Fruit fly (Drosophila melanogaster) whole organism, embryonic: ENCODE results near the gene Pi3K21B.

Experiments
- Antp ChIP-seq: fragments of 200-800 bp; sonication (Bioruptor generic); optimal IDR thresholded peaks from 3 replicates; lab custom pipeline; 2016; ENCODE audit warnings: missing biosample characterization, missing genetic modification characterization
- Atf6 ChIP-seq: fragments of 200-800 bp; sonication (Bioruptor generic); IDR thresholded peaks from 2 replicates; pipeline ENCODE4 v1.3.6; 2022; ENCODE audit warnings: missing biosample characterization, missing genetic modification characterization
- Bgb ChIP-seq: fragments of 200-800 bp; sonication (Bioruptor generic); IDR thresholded peaks from 2 replicates; pipeline ENCODE4 v1.3.6; 2022; ENCODE audit warnings: missing biosample characterization, missing genetic modification characterization; ENCODE audit not compliant: partially characterized antibody
- CG10147 ChIP-seq: fragments of 200-800 bp; sonication (Bioruptor generic); optimal IDR thresholded peaks from 2 replicates; lab custom pipeline; 2019; ENCODE audit warnings: missing biosample characterization, mild to moderate bottlenecking, missing genetic modification characterization, moderate library complexity
- CG12659 ChIP-seq: fragments of 200-800 bp; sonication (Bioruptor generic); optimal IDR thresholded peaks from 3 replicates; lab custom pipeline; 2017; ENCODE audit warnings: mild to moderate bottlenecking, missing biosample characterization, missing genetic modification reagents, missing genetic modification characterization
- CG13123 ChIP-seq: fragments of 200-800 bp; sonication (Bioruptor generic); optimal IDR thresholded peaks from 2 replicates; lab custom pipeline; 2016; ENCODE audit warnings: missing biosample characterization, missing genetic modification characterization
- CG14014 ChIP-seq: fragments of 200-800 bp; sonication (Bioruptor generic); IDR thresholded peaks from 2 replicates; pipeline ENCODE4 v1.3.6; 2022; ENCODE audit warnings: missing biosample characterization, missing genetic modification characterization
- CG15696 ChIP-seq: fragments of 200-800 bp; sonication (Bioruptor generic); optimal IDR thresholded peaks from 2 replicates; lab custom pipeline; 2019; ENCODE audit warnings: missing biosample characterization, mild to moderate bottlenecking, missing genetic modification characterization, moderate library complexity
- CG31224 ChIP-seq: fragments of 200-800 bp; sonication (Bioruptor generic); IDR thresholded peaks from 2 replicates; pipeline ENCODE4 v1.3.6; 2022; ENCODE audit warnings: missing biosample characterization, missing genetic modification characterization
- CG34422 ChIP-seq: fragments of 200-800 bp; sonication (Bioruptor generic); IDR thresholded peaks from 3 replicates; pipeline ENCODE4 v1.3.6; 2022; ENCODE audit warnings: missing biosample characterization, missing genetic modification characterization
- CG4328 ChIP-seq: fragments of 200-800 bp; sonication (Bioruptor generic); optimal IDR thresholded peaks from 3 replicates; lab custom pipeline; 2017; ENCODE audit warnings: missing biosample characterization, missing genetic modification reagents, missing genetic modification characterization
- CG7987 ChIP-seq: fragments of 200-800 bp; sonication (Bioruptor generic); optimal IDR thresholded peaks from 2 replicates; lab custom pipeline; 2018; ENCODE audit warnings: missing biosample characterization, mild to moderate bottlenecking, missing genetic modification characterization, moderate library complexity
- CG8359 ChIP-seq: fragments of 200-800 bp; sonication (Bioruptor generic); optimal IDR thresholded peaks from 2 replicates; lab custom pipeline; 2017; ENCODE audit warnings: missing biosample characterization, mild to moderate bottlenecking, missing genetic modification characterization, borderline replicate concordance
- Camta ChIP-seq: fragments of 200-800 bp; sonication (Bioruptor generic); optimal IDR thresholded peaks from 2 replicates; lab custom pipeline; 2016; ENCODE audit warnings: missing biosample characterization, missing genetic modification characterization
- CrebB ChIP-seq: fragments of 200-800 bp; sonication (Bioruptor generic); optimal IDR thresholded peaks from 3 replicates; lab custom pipeline; 2018; ENCODE audit warnings: missing biosample characterization, mild to moderate bottlenecking, missing genetic modification characterization
- HLH54F ChIP-seq: fragments of 200-800 bp; sonication (Bioruptor generic); optimal IDR thresholded peaks from 3 replicates; lab custom pipeline; 2016; ENCODE audit warnings: missing biosample characterization, missing genetic modification characterization
- Lhr ChIP-seq: fragments of 200-800 bp; sonication (Bioruptor generic); optimal IDR thresholded peaks from 3 replicates; lab custom pipeline; 2017; ENCODE audit warnings: mild to moderate bottlenecking, missing biosample characterization, missing genetic modification reagents, missing genetic modification characterization
- MESR4 ChIP-seq: fragments of 200-800 bp; sonication (Bioruptor generic); optimal IDR thresholded peaks from 2 replicates; lab custom pipeline; 2018; ENCODE audit warnings: missing biosample characterization, mild to moderate bottlenecking, missing genetic modification characterization, moderate library complexity
- Max ChIP-seq: fragments of 200-800 bp; sonication (Bioruptor generic); optimal IDR thresholded peaks from 2 replicates; lab custom pipeline; 2016; ENCODE audit warnings: missing biosample characterization, mild to moderate bottlenecking, missing genetic modification characterization
- Oli ChIP-seq: fragments of 200-800 bp; sonication (Bioruptor generic); optimal IDR thresholded peaks from 2 replicates; lab custom pipeline; 2018; ENCODE audit warnings: missing biosample characterization, mild to moderate bottlenecking, missing genetic modification characterization, moderate library complexity
- Scr ChIP-seq: fragments of 200-800 bp; sonication (Bioruptor generic); IDR thresholded peaks from 2 replicates; pipeline ENCODE4 v1.3.6; 2022; ENCODE audit warnings: missing biosample characterization, missing genetic modification characterization; ENCODE audit not compliant: partially characterized antibody
- Sin3A ChIP-seq: fragments of >200 bp; optimal IDR thresholded peaks from 2 replicates; lab custom pipeline; 2018
- Sox102F ChIP-seq: fragments of 200-800 bp; sonication (Bioruptor generic); optimal IDR thresholded peaks from 2 replicates; lab custom pipeline; 2018; ENCODE audit warnings: missing biosample characterization, mild to moderate bottlenecking, missing genetic modification characterization, moderate library complexity
- ab ChIP-seq: fragments of 200-800 bp; sonication (Bioruptor generic); optimal IDR thresholded peaks from 2 replicates; lab custom pipeline; 2016; ENCODE audit warnings: missing biosample characterization, missing genetic modification characterization
- ato ChIP-seq: fragments of 200-800 bp; sonication (Bioruptor generic); IDR thresholded peaks from 2 replicates; pipeline ENCODE4 v1.3.6; 2022; ENCODE audit warnings: missing biosample characterization, missing genetic modification characterization; ENCODE audit not compliant: partially characterized antibody
- bcd ChIP-seq: fragments of 200-800 bp; sonication (Bioruptor generic); optimal IDR thresholded peaks from 2 replicates; lab custom pipeline; 2017; ENCODE audit warnings: missing biosample characterization, mild to moderate bottlenecking, missing genetic modification characterization
- br ChIP-seq: fragments of >200 bp; optimal IDR thresholded peaks from 2 replicates; lab custom pipeline; 2017
- crol ChIP-seq: fragments of 200-800 bp; sonication (Bioruptor generic); IDR thresholded peaks from 2 replicates; pipeline ENCODE4 v1.3.6; 2022; ENCODE audit warnings: missing biosample characterization, missing genetic modification characterization
- dmrt99B ChIP-seq: fragments of 200-800 bp; sonication (Bioruptor generic); optimal IDR thresholded peaks from 2 replicates; lab custom pipeline; 2018; ENCODE audit warnings: missing biosample characterization, mild to moderate bottlenecking, missing genetic modification characterization, moderate library complexity
- dpn ChIP-seq, 2 experiments: fragments of 200-800 bp; sonication (Bioruptor generic); optimal IDR thresholded peaks; 3 replicates each; lab custom pipeline; 2016; ENCODE audit warnings: missing biosample characterization in 2 of 2, missing genetic modification characterization in 2 of 2
- dysf ChIP-seq: fragments of 200-800 bp; sonication (Bioruptor generic); IDR thresholded peaks from 3 replicates; pipeline ENCODE4 v1.3.6; 2022; ENCODE audit warnings: missing biosample characterization, missing genetic modification characterization
- en ChIP-seq: fragments of 200-800 bp; sonication (Bioruptor generic); optimal IDR thresholded peaks from 2 replicates; lab custom pipeline; 2016; ENCODE audit warnings: missing biosample characterization, missing genetic modification characterization
- grau ChIP-seq: fragments of 200-800 bp; optimal IDR thresholded peaks from 3 replicates; lab custom pipeline; 2019; ENCODE audit warnings: missing biosample characterization, mild to moderate bottlenecking, missing genetic modification characterization, moderate library complexity
- grn ChIP-seq: fragments of 200-800 bp; sonication (Bioruptor generic); optimal IDR thresholded peaks from 3 replicates; lab custom pipeline; 2017; ENCODE audit warnings: missing biosample characterization, missing genetic modification characterization
- hkb ChIP-seq, 2 experiments: fragments of 200-800 bp in 1 of 2; fragments of >200 bp in 1 of 2; sonication (Bioruptor generic) in 1 of 2; IDR thresholded peaks in 1 of 2; optimal IDR thresholded peaks in 1 of 2; 2 replicates each; pipeline versions ENCODE4 v1.3.6 to Lab custom; 2017 to 2022; ENCODE audit warnings: missing biosample characterization in 1 of 2, missing genetic modification characterization in 1 of 2
- ind ChIP-seq: fragments of 200-800 bp; sonication (Bioruptor generic); optimal IDR thresholded peaks from 3 replicates; lab custom pipeline; 2016; ENCODE audit warnings: missing biosample characterization, missing genetic modification characterization
- luna ChIP-seq: fragments of 200-800 bp; sonication (Bioruptor generic); optimal IDR thresholded peaks from 2 replicates; lab custom pipeline; 2016; ENCODE audit warnings: missing biosample characterization, missing genetic modification characterization
- nerfin-2 ChIP-seq: fragments of 200-800 bp; sonication (Bioruptor generic); IDR thresholded peaks from 2 replicates; pipeline ENCODE4 v1.3.6; 2022; ENCODE audit warnings: missing biosample characterization, missing genetic modification characterization; ENCODE audit not compliant: partially characterized antibody
- nmo ChIP-seq: fragments of 200-800 bp; sonication (Bioruptor generic); optimal IDR thresholded peaks from 2 replicates; lab custom pipeline; 2018; ENCODE audit warnings: missing biosample characterization, mild to moderate bottlenecking, missing genetic modification characterization, moderate library complexity
- peb ChIP-seq: fragments of 200-800 bp; sonication (Bioruptor generic); IDR thresholded peaks from 2 replicates; pipeline ENCODE4 v1.3.6; 2022; ENCODE audit warnings: missing biosample characterization, missing genetic modification characterization
- psq ChIP-seq: fragments of 200-800 bp; sonication (Bioruptor generic); optimal IDR thresholded peaks from 2 replicates; lab custom pipeline; 2017; ENCODE audit warnings: missing biosample characterization, missing genetic modification characterization
- scrt ChIP-seq: fragments of 200-800 bp; sonication (Bioruptor generic); optimal IDR thresholded peaks from 2 replicates; lab custom pipeline; 2018; ENCODE audit warnings: missing biosample characterization, mild to moderate bottlenecking, missing genetic modification characterization, moderate library complexity
- sim ChIP-seq: fragments of 200-800 bp; sonication (Bioruptor generic); IDR thresholded peaks from 2 replicates; pipeline ENCODE4 v1.3.6; 2022; ENCODE audit warnings: missing biosample characterization, missing genetic modification characterization
- slbo ChIP-seq: fragments of 200-800 bp; sonication (Bioruptor generic); IDR thresholded peaks from 2 replicates; pipeline ENCODE4 v1.3.6; 2022; ENCODE audit warnings: missing biosample characterization, missing genetic modification characterization
- ssp ChIP-seq: fragments of 200-800 bp; sonication (Bioruptor generic); IDR thresholded peaks from 2 replicates; pipeline ENCODE4 v1.3.6; 2022; ENCODE audit warnings: missing biosample characterization, missing genetic modification characterization
- unc-4 ChIP-seq: fragments of 200-800 bp; sonication (Bioruptor generic); IDR thresholded peaks from 2 replicates; pipeline ENCODE4 v1.3.6; 2022; ENCODE audit warnings: missing biosample characterization, missing genetic modification characterization; ENCODE audit not compliant: partially characterized antibody
- vvl ChIP-seq: fragments of 200-800 bp; sonication (Bioruptor generic); IDR thresholded peaks from 2 replicates; pipeline ENCODE4 v1.3.6; 2022; ENCODE audit warnings: missing biosample characterization, missing genetic modification characterization
- zen ChIP-seq: fragments of 200-800 bp; sonication (Bioruptor generic); optimal IDR thresholded peaks from 3 replicates; lab custom pipeline; 2018; ENCODE audit warnings: missing biosample characterization, mild to moderate bottlenecking, missing genetic modification characterization, moderate library complexity
- zen2 ChIP-seq: fragments of 200-800 bp; sonication (Bioruptor generic); IDR thresholded peaks from 3 replicates; pipeline ENCODE4 v1.3.6; 2022; ENCODE audit warnings: missing biosample characterization, missing genetic modification characterization; ENCODE audit not compliant: partially characterized antibody

Gene Pi3K21B

DNA sequence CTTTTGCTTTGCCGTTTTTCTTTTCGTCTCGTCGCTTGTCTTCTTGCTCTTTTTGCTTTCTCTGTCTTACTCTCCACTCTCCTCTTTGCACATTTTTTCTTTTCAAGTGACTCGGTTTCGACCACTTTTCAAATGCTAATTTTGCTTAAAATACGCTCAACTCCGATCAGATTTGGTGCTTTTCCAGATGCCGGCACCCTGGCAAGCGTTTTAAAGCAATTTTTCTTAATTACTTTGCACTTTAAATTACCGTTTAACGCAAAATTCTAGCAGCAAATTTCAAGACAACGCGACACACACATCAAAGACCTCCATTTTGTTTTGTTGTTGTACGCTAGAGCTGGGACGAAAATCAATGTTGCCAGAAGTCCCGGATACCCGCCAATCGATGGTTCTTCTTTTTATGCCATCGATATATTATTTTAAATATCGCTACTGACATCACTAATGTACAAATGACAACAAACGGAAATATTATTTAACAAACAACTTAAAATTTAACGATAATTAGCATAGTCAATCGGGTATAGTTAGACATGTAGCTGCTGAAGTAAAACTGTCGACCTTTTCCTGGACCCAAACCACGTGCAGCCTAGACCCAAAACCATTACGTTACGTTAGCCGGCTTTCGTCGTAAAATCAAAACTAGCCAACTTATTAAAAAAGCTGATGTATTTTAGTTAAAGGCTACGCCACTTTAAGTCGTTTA, 47.0 kb upstream of the Pi3K21B start, which contains the start of gene kis (continued):
- TF ChIP-seq Max (peak; percentile 65), HLH54F (peak; percentile 60), Camta (GFP tag; lab: Kevin White, UChicago) (peak; percentile 48), Lhr (peak; percentile 78), CG15696 (tag; lab: Kevin White, UChicago) (peak; percentile 12), Sin3A (lab: Kevin White, UChicago) (peak; percentile 95), Sox102F (GFP tag; lab: Kevin White, UChicago) (peak; percentile 10), dmrt99B (no peak), nerfin-2 (GFP tag; lab: Robert Waterston, UW) (peak; percentile 80), zen2 (peak; percentile 94), ato (GFP tag; lab: Robert Waterston, UW) (peak; percentile 91), ab (peak; percentile 11), bcd (GFP tag; lab: Kevin White, UChicago) (peak; percentile 23), ssp (GFP tag; lab: Robert Waterston, UW) (no peak), CG8359 (GFP tag; lab: Kevin White, UChicago) (no peak), Scr (GFP tag; lab: Robert Waterston, UW) (peak; percentile 97), en (no peak), unc-4 (GFP tag; lab: Robert Waterston, UW) (peak; percentile 97), CG7987 (GFP tag; lab: Kevin White, UChicago) (peak; percentile 25), grn (no peak), CG12659 (GFP tag; lab: Kevin White, UChicago) (peak; percentile 93), CG14014 (GFP tag; lab: Robert Waterston, UW) (no peak), CG31224 (GFP tag; lab: Robert Waterston, UW) (no peak), CG34422 (GFP tag; lab: Robert Waterston, UW) (peak; percentile 56; the same call in 2 of the 3 replicates), zen (tag; lab: Kevin White, UChicago) (peak; percentile 39), psq (GFP tag; lab: Kevin White, UChicago) (peak; percentile 80), Atf6 (GFP tag; lab: Robert Waterston, UW) (no peak), CG4328 (GFP tag; lab: Kevin White, UChicago) (peak; percentile 21), hkb (optimal IDR thresholded peaks at IDR 0.05; lab: Kevin White, UChicago) (peak; percentile 43), hkb (GFP tag; IDR thresholded peaks at IDR 0.05; lab: Robert Waterston, UW) (0 out of 2 replicates have a peak, but pooled peaks have one; percentile 33), Oli (tag; lab: Kevin White, UChicago) (peak; percentile 8), luna (no peak), dysf (no peak), ind (GFP tag; lab: Kevin White, UChicago) (peak; percentile 4), slbo (GFP tag; lab: Robert Waterston, UW) (peak; percentile 61), CrebB (tag; lab: Kevin White, UChicago) (peak; percentile 43), MESR4 (peak; percentile 96), CG13123 (no peak), nmo (peak; percentile 74), dpn (GFP tag; optimal IDR thresholded peaks at IDR 0.05; lab: Kevin White, UChicago) (peak; percentile 27 to 63), CG10147 (GFP tag; lab: Kevin White, UChicago) (peak; percentile 47), sim (GFP tag; lab: Robert Waterston, UW) (no peak), Bgb (GFP tag; lab: Robert Waterston, UW) (peak; percentile 96), br (lab: Kevin White, UChicago) (no peak), vvl (GFP tag; lab: Robert Waterston, UW) (peak; percentile 57; the same call in 1 of the 2 replicates), peb (no peak), scrt (GFP tag; lab: Kevin White, UChicago) (peak; percentile 69), crol (peak; percentile 52), Antp (GFP tag; lab: Kevin White, UChicago) (peak; percentile 47), grau (tag; lab: Kevin White, UChicago) (peak; percentile 39)
